Worm (Caenorhabditis elegans) whole organism, L2 larva: ENCODE results near the gene ZK622.4.

ENCODE experiments used
- R02D3.7 ChIP-seq: fragments of 150-350 bp; optimal IDR thresholded peaks from 2 replicates; lab custom pipeline; 2014; ENCODE audit warnings: missing biosample characterization, missing genetic modification characterization
- aly-2 ChIP-seq: fragments of 150-350 bp; optimal IDR thresholded peaks from 2 replicates; lab custom pipeline; 2014; ENCODE audit warnings: missing biosample characterization, missing genetic modification characterization
- ceh-16 ChIP-seq: fragments of 150-350 bp; optimal IDR thresholded peaks from 2 replicates; lab custom pipeline; 2014; ENCODE audit warnings: missing biosample characterization, missing genetic modification characterization
- fos-1 ChIP-seq: fragments of 150-350 bp; optimal IDR thresholded peaks from 2 replicates; lab custom pipeline; 2014; ENCODE audit warnings: missing biosample characterization, missing genetic modification characterization
- lin-39 ChIP-seq: fragments of 150-350 bp; optimal IDR thresholded peaks from 2 replicates; lab custom pipeline; 2014; ENCODE audit warnings: missing biosample characterization, missing genetic modification reagents, missing genetic modification characterization
- mdl-1 ChIP-seq, 2 experiments: fragments of 150-350 bp in 1 of 2; sonication (generic microtip) in 1 of 2; optimal IDR thresholded peaks; 2 replicates each; lab custom pipeline; 2017; ENCODE audit warnings: missing biosample characterization in 2 of 2, missing genetic modification characterization in 2 of 2
- nhr-12 ChIP-seq: fragments of 150-350 bp; optimal IDR thresholded peaks from 2 replicates; lab custom pipeline; 2014; ENCODE audit warnings: missing biosample characterization, missing genetic modification characterization
- nhr-21 ChIP-seq: fragments of 150-350 bp; optimal IDR thresholded peaks from 2 replicates; lab custom pipeline; 2014; ENCODE audit warnings: missing biosample characterization, missing genetic modification characterization

ce11 chrII:5282740-5283281 is 9.7 kb upstream of the ZK622.4 start:
- TF ChIP-seq ceh-16 (tag; lab: Kevin White, UChicago) (no peak), mdl-1 (tag; optimal IDR thresholded peaks at IDR 0.05; lab: Kevin White, UChicago) (no peak), R02D3.7 (tag; lab: Kevin White, UChicago) (no peak), nhr-21 (tag; lab: Kevin White, UChicago) (no peak), lin-39 (tag; lab: Kevin White, UChicago) (no peak), fos-1 (tag; lab: Kevin White, UChicago) (no peak), nhr-12 (tag; lab: Kevin White, UChicago) (no peak), aly-2 (tag; lab: Kevin White, UChicago) (no peak)
